Fruit fly (Drosophila melanogaster): ENCODE measurements around the gene Myt1.

Myt1 gene

dm6 chr3L:5797274-5797673 lies 17.9 kb upstream of the Myt1 start:
- TF ChIP-seq cnc (optimal IDR thresholded peaks at IDR 0.05): no peak
- TF ChIP-seq bab1 (GFP tag; optimal IDR thresholded peaks at IDR 0.05): no peak
- no peak for TF ChIP-seq Mnt (GFP tag; optimal IDR thresholded peaks at IDR 0.05)
- no peak for TF ChIP-seq CG1620 (GFP tag; optimal IDR thresholded peaks at IDR 0.05)
- no peak for TF ChIP-seq Clk (GFP tag; optimal IDR thresholded peaks at IDR 0.05)
- TF ChIP-seq CG12768 (GFP tag; optimal IDR thresholded peaks at IDR 0.05): no peak
- TF ChIP-seq pad (GFP tag; optimal IDR thresholded peaks at IDR 0.05): no peak
- TF ChIP-seq toe (GFP tag; optimal IDR thresholded peaks at IDR 0.05): no peak
- no peak for TF ChIP-seq Hr96 (GFP tag; optimal IDR thresholded peaks at IDR 0.05)
- no peak for TF ChIP-seq CG7045 (GFP tag; optimal IDR thresholded peaks at IDR 0.05)
- no peak for TF ChIP-seq CG14711 (tag; optimal IDR thresholded peaks at IDR 0.05)
- no peak for TF ChIP-seq kay (GFP tag; ENCODE audit: borderline replicate concordance)
- TF ChIP-seq CG11617 (GFP tag; optimal IDR thresholded peaks at IDR 0.05): no peak
- no peak for TF ChIP-seq CG33017 (tag; optimal IDR thresholded peaks at IDR 0.05)
- no peak for TF ChIP-seq Crg-1 (GFP tag; optimal IDR thresholded peaks at IDR 0.05)
- TF ChIP-seq CG5204 (GFP tag; optimal IDR thresholded peaks at IDR 0.05): no peak
- no peak for TF ChIP-seq cic (GFP tag; optimal IDR thresholded peaks at IDR 0.05)

dm6 chr3L:5796493-5796998 lies 17.2 kb upstream of the Myt1 start, which contains the start of gene Tektin-C:
TSS of gene Tektin-C (minus strand) at chr3L:5796543.
- no peak for TF ChIP-seq kay (GFP tag; ENCODE audit: borderline replicate concordance)
- TF ChIP-seq CG7045 (GFP tag; optimal IDR thresholded peaks at IDR 0.05): no peak
- TF ChIP-seq CG33017 (tag; optimal IDR thresholded peaks at IDR 0.05): no peak
- no peak for TF ChIP-seq Mnt (GFP tag; optimal IDR thresholded peaks at IDR 0.05)
- TF ChIP-seq bab1 (GFP tag; optimal IDR thresholded peaks at IDR 0.05): no peak
- no peak for TF ChIP-seq toe (GFP tag; optimal IDR thresholded peaks at IDR 0.05)
- no peak for TF ChIP-seq Crg-1 (GFP tag; optimal IDR thresholded peaks at IDR 0.05)
- TF ChIP-seq cnc (optimal IDR thresholded peaks at IDR 0.05): no peak
- no peak for TF ChIP-seq CG14711 (tag; optimal IDR thresholded peaks at IDR 0.05)

dm6 chr3L:5793967-5794366 lies 14.6 kb upstream of the Myt1 start, which contains the start of gene Bre1:
TSS of gene Bre1 (minus strand) at chr3L:5794192.
- TF ChIP-seq kay (GFP tag; ENCODE audit: borderline replicate concordance) (no peak), Clk (GFP tag; optimal IDR thresholded peaks at IDR 0.05) (no peak), ovo (GFP tag; optimal IDR thresholded peaks at IDR 0.05) (no peak), bab1 (GFP tag; optimal IDR thresholded peaks at IDR 0.05) (peak; percentile 24), CG14711 (tag; optimal IDR thresholded peaks at IDR 0.05) (peak; percentile 4), tj (GFP tag; optimal IDR thresholded peaks at IDR 0.05) (no peak), CG33017 (tag; optimal IDR thresholded peaks at IDR 0.05) (no peak), CG5204 (GFP tag; optimal IDR thresholded peaks at IDR 0.05) (no peak)

dm6 chr3L:5789663-5790062 lies 10.3 kb upstream of the Myt1 start:
- no peak for TF ChIP-seq Clk (GFP tag; optimal IDR thresholded peaks at IDR 0.05)
- TF ChIP-seq Crg-1 (GFP tag; optimal IDR thresholded peaks at IDR 0.05): no peak
- TF ChIP-seq cic (GFP tag; optimal IDR thresholded peaks at IDR 0.05): no peak
- TF ChIP-seq bab1 (GFP tag; optimal IDR thresholded peaks at IDR 0.05): peak; percentile 23
- TF ChIP-seq CG7045 (GFP tag; optimal IDR thresholded peaks at IDR 0.05): no peak
- TF ChIP-seq CG7101 (tag; optimal IDR thresholded peaks at IDR 0.05): peak; percentile 29
- TF ChIP-seq ovo (GFP tag; optimal IDR thresholded peaks at IDR 0.05): no peak
- TF ChIP-seq kay (GFP tag; ENCODE audit: borderline replicate concordance): no peak
- TF ChIP-seq Hr96 (GFP tag; optimal IDR thresholded peaks at IDR 0.05): no peak
- peak; percentile 37 for TF ChIP-seq CG14711 (tag; optimal IDR thresholded peaks at IDR 0.05)
- TF ChIP-seq CG5204 (GFP tag; optimal IDR thresholded peaks at IDR 0.05): no peak
- TF ChIP-seq toe (GFP tag; optimal IDR thresholded peaks at IDR 0.05): no peak
- peak; percentile 35 for TF ChIP-seq CG33017 (tag; optimal IDR thresholded peaks at IDR 0.05)
- TF ChIP-seq CG12768 (GFP tag; optimal IDR thresholded peaks at IDR 0.05): no peak
- no peak for TF ChIP-seq cnc (optimal IDR thresholded peaks at IDR 0.05)
- TF ChIP-seq tj (GFP tag; optimal IDR thresholded peaks at IDR 0.05): no peak
- TF ChIP-seq pad (GFP tag; optimal IDR thresholded peaks at IDR 0.05): no peak

- TF ChIP-seq CG11617 (GFP tag; optimal IDR thresholded peaks at IDR 0.05) (no peak), toe (GFP tag; optimal IDR thresholded peaks at IDR 0.05) (no peak), Mnt (GFP tag; optimal IDR thresholded peaks at IDR 0.05) (no peak), Clk (GFP tag; optimal IDR thresholded peaks at IDR 0.05) (no peak), CG5204 (GFP tag; optimal IDR thresholded peaks at IDR 0.05) (no peak), cic (GFP tag; optimal IDR thresholded peaks at IDR 0.05) (no peak), CG12768 (GFP tag; optimal IDR thresholded peaks at IDR 0.05) (no peak), tj (GFP tag; optimal IDR thresholded peaks at IDR 0.05) (no peak), CG7101 (tag; optimal IDR thresholded peaks at IDR 0.05) (no peak), CG1620 (GFP tag; optimal IDR thresholded peaks at IDR 0.05) (no peak)
Observed at dm6 chr3L:5788823-5789222, 9.4 kb upstream of the Myt1 start.

dm6 chr3L:5787476-5787875 lies 8.1 kb upstream of the Myt1 start:
- no peak for TF ChIP-seq kay (GFP tag; ENCODE audit: borderline replicate concordance)
- no peak for TF ChIP-seq Mnt (GFP tag; optimal IDR thresholded peaks at IDR 0.05)
- no peak for TF ChIP-seq CG7101 (tag; optimal IDR thresholded peaks at IDR 0.05)
- TF ChIP-seq toe (GFP tag; optimal IDR thresholded peaks at IDR 0.05): no peak
- no peak for TF ChIP-seq bab1 (GFP tag; optimal IDR thresholded peaks at IDR 0.05)
- TF ChIP-seq CG1620 (GFP tag; optimal IDR thresholded peaks at IDR 0.05): no peak
- no peak for TF ChIP-seq tj (GFP tag; optimal IDR thresholded peaks at IDR 0.05)
- TF ChIP-seq CG33017 (tag; optimal IDR thresholded peaks at IDR 0.05): no peak
- no peak for TF ChIP-seq Clk (GFP tag; optimal IDR thresholded peaks at IDR 0.05)
- no peak for TF ChIP-seq CG7045 (GFP tag; optimal IDR thresholded peaks at IDR 0.05)
- TF ChIP-seq Crg-1 (GFP tag; optimal IDR thresholded peaks at IDR 0.05): no peak

dm6 chr3L:5786604-5787003 lies 7.2 kb upstream of the Myt1 start, which contains the start of gene Cralbp:
TSS of gene Cralbp (minus strand) at chr3L:5786718.
- TF ChIP-seq cnc (optimal IDR thresholded peaks at IDR 0.05): no peak
- no peak for TF ChIP-seq tj (GFP tag; optimal IDR thresholded peaks at IDR 0.05)
- no peak for TF ChIP-seq Mnt (GFP tag; optimal IDR thresholded peaks at IDR 0.05)
- no peak for TF ChIP-seq CG7045 (GFP tag; optimal IDR thresholded peaks at IDR 0.05)
- TF ChIP-seq toe (GFP tag; optimal IDR thresholded peaks at IDR 0.05): no peak
- TF ChIP-seq CG33017 (tag; optimal IDR thresholded peaks at IDR 0.05): no peak
- TF ChIP-seq CG12768 (GFP tag; optimal IDR thresholded peaks at IDR 0.05): no peak
